Fruit fly (Drosophila melanogaster) whole organism, wandering third instar larva: ENCODE results near the gene CG42682.

Experiments used
- Dfd ChIP-seq: fragments of >200 bp; optimal IDR thresholded peaks from 2 replicates; lab custom pipeline; 2017; ENCODE audit warnings: missing biosample characterization, missing genetic modification characterization
- Dif ChIP-seq: fragments of 200-275, 200-300 bp; sonication (Bioruptor generic); optimal IDR thresholded peaks from 2 replicates; lab custom pipeline; 2018; ENCODE audit warnings: missing biosample characterization, missing genetic modification characterization; ENCODE audit not compliant: partially characterized antibody
- GATAd ChIP-seq: sonication (Bioruptor generic); optimal IDR thresholded peaks from 2 replicates; lab custom pipeline; 2016; ENCODE audit warnings: missing biosample characterization, missing genetic modification characterization
- HLH106 ChIP-seq: fragments of 200-800 bp; optimal IDR thresholded peaks from 3 replicates; lab custom pipeline; 2019; ENCODE audit warnings: missing biosample characterization, mild to moderate bottlenecking, missing genetic modification characterization, moderate library complexity
- Sp1 ChIP-seq: fragments of 200-800 bp; sonication (Bioruptor generic); optimal IDR thresholded peaks from 3 replicates; lab custom pipeline; 2019; ENCODE audit warnings: missing biosample characterization, mild to moderate bottlenecking, missing genetic modification characterization, moderate library complexity
- Vsx2 ChIP-seq: fragments of 200-300, 225-300 bp; sonication (Bioruptor generic); optimal IDR thresholded peaks from 2 replicates; lab custom pipeline; 2018; ENCODE audit warnings: missing biosample characterization, missing genetic modification characterization; ENCODE audit not compliant: partially characterized antibody
- foxo ChIP-seq, 2 experiments: fragments of 200-800 bp; sonication (Bioruptor generic); optimal IDR thresholded peaks; 2 replicates in 1 of 2; 3 replicates in 1 of 2; lab custom pipeline; 2016 to 2017; ENCODE audit warnings: missing biosample characterization in 2 of 2, missing genetic modification characterization in 2 of 2
- h ChIP-seq: fragments of 200-800 bp; sonication (Bioruptor generic); optimal IDR thresholded peaks from 3 replicates; lab custom pipeline; 2016; ENCODE audit warnings: missing biosample characterization, mild to moderate bottlenecking, missing genetic modification characterization
- psq ChIP-seq: fragments of 200-800 bp; sonication (Bioruptor generic); optimal IDR thresholded peaks from 3 replicates; lab custom pipeline; 2017; ENCODE audit warnings: missing biosample characterization, mild to moderate bottlenecking, missing genetic modification characterization, moderate library complexity

- TF ChIP-seq Dfd (GFP tag; lab: Kevin White, UChicago) (no peak), Sp1 (GFP tag; lab: Kevin White, UChicago) (no peak), foxo (GFP tag; optimal IDR thresholded peaks at IDR 0.05; lab: Kevin White, UChicago) (no peak), psq (GFP tag; lab: Kevin White, UChicago) (no peak), h (GFP tag; lab: Kevin White, UChicago) (no peak), HLH106 (tag; lab: Kevin White, UChicago) (no peak), Dif (GFP tag; lab: Kevin White, UChicago) (no peak), GATAd (GFP tag; lab: Kevin White, UChicago) (no peak), Vsx2 (no peak)
Observed at dm6 chr2L:14810461-14810860, 31.7 kb upstream of the CG42682 start, which contains the start of gene CG33309.
